Fruit fly (Drosophila melanogaster): ENCODE results near the gene NimB2.

DNA sequence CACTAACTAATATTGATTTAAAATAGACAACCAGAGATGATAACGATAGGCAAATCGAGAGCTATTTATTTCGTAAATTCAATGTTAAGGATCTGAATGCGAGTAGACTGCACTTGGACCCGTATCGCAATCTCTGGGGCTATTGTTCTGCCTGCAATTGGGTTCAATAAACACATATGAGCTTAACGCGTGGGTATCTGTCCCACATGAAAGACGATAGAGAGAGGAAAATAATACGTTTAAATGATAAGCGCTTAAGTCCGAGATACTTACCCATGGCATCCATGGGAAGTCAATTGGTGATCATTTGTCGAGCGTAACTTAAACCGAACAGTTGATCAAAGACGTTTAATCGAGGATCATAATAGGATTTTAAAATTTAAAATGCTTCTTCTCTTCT lies 13.0 kb upstream of the NimB2 start, which contains the start of gene NimC2:
- TF ChIP-seq Myc (optimal IDR thresholded peaks at IDR 0.05): no peak
- TF ChIP-seq dl (GFP tag; optimal IDR thresholded peaks at IDR 0.05; ENCODE audit: insufficient read depth in 1 of 2, partially characterized antibody in 2 of 2): no peak
- TF ChIP-seq Hr78 (GFP tag; optimal IDR thresholded peaks at IDR 0.05): no peak
- no peak for TF ChIP-seq dmrt93B (GFP tag; optimal IDR thresholded peaks at IDR 0.05)
- TF ChIP-seq CrebA (GFP tag; optimal IDR thresholded peaks at IDR 0.05; ENCODE audit: borderline replicate concordance): no peak

All from whole organism, wandering third instar larva.